Fruit fly (Drosophila melanogaster) whole organism, embryonic: ENCODE results near the gene lap.

Experiments
- Atf3 ChIP-seq: fragments of 200-800 bp; sonication (Bioruptor generic); optimal IDR thresholded peaks from 3 replicates; lab custom pipeline; 2016; ENCODE audit warnings: missing biosample characterization, missing genetic modification characterization
- B-H1 ChIP-seq: fragments of 200-800 bp; sonication (Bioruptor generic); IDR thresholded peaks from 3 replicates; pipeline ENCODE4 v1.3.6; 2022; ENCODE audit warnings: missing biosample characterization, missing genetic modification characterization
- Blimp-1 ChIP-seq: fragments of 200-800 bp; sonication (Bioruptor generic); optimal IDR thresholded peaks from 3 replicates; lab custom pipeline; 2018; ENCODE audit warnings: missing biosample characterization, missing genetic modification characterization, mild to moderate bottlenecking, moderate library complexity, missing genetic modification reagents
- CG10431 ChIP-seq: fragments of 200-800 bp; sonication (Bioruptor generic); optimal IDR thresholded peaks from 3 replicates; lab custom pipeline; 2018; ENCODE audit warnings: missing biosample characterization, mild to moderate bottlenecking, missing genetic modification characterization
- CG13775 ChIP-seq: fragments of 200-800 bp; sonication (Bioruptor generic); optimal IDR thresholded peaks from 3 replicates; lab custom pipeline; 2017; ENCODE audit warnings: missing biosample characterization, mild to moderate bottlenecking, missing genetic modification characterization
- CG15601 ChIP-seq: fragments of 200-800 bp; sonication (Bioruptor generic); optimal IDR thresholded peaks from 3 replicates; lab custom pipeline; 2019; ENCODE audit warnings: missing biosample characterization, mild to moderate bottlenecking, missing genetic modification characterization, moderate library complexity
- CG17829 ChIP-seq: fragments of 200-800 bp; optimal IDR thresholded peaks from 2 replicates; lab custom pipeline; 2019; ENCODE audit warnings: missing biosample characterization, mild to moderate bottlenecking, missing genetic modification characterization, moderate library complexity
- CG18011 ChIP-seq: fragments of 200-800 bp; sonication (Bioruptor generic); optimal IDR thresholded peaks from 2 replicates; lab custom pipeline; 2017; ENCODE audit warnings: missing biosample characterization, missing genetic modification characterization, mild to moderate bottlenecking, moderate library complexity, missing genotype
- CG18476 ChIP-seq: fragments of 200-800 bp; sonication (Bioruptor generic); optimal IDR thresholded peaks from 2 replicates; lab custom pipeline; 2016; ENCODE audit warnings: missing biosample characterization, mild to moderate bottlenecking, missing genetic modification characterization
- CG2202 ChIP-seq: fragments of 200-800 bp; sonication (Bioruptor generic); optimal IDR thresholded peaks from 2 replicates; lab custom pipeline; 2018; ENCODE audit warnings: missing biosample characterization, mild to moderate bottlenecking, missing genetic modification characterization
- CG30020 ChIP-seq: fragments of 200-800 bp; optimal IDR thresholded peaks from 2 replicates; lab custom pipeline; 2019; ENCODE audit warnings: missing biosample characterization, mild to moderate bottlenecking, missing genetic modification characterization, moderate library complexity
- CG32767 ChIP-seq: fragments of 200-800 bp; sonication (Bioruptor generic); IDR thresholded peaks from 2 replicates; pipeline ENCODE4 v1.3.6; 2022; ENCODE audit warnings: missing biosample characterization, missing genetic modification characterization
- CG3847 ChIP-seq: fragments of 200-800 bp; sonication (Bioruptor generic); IDR thresholded peaks from 2 replicates; pipeline ENCODE4 v1.3.6; 2022; ENCODE audit warnings: missing biosample characterization, missing genetic modification characterization
- CG4820 ChIP-seq: fragments of 200-800 bp; sonication (Bioruptor generic); optimal IDR thresholded peaks from 3 replicates; lab custom pipeline; 2016; ENCODE audit warnings: missing biosample characterization, missing genetic modification characterization
- CG6689 ChIP-seq: fragments of 200-800 bp; sonication (Bioruptor generic); IDR thresholded peaks from 2 replicates; pipeline ENCODE4 v1.3.6; 2022; ENCODE audit warnings: missing biosample characterization, missing genetic modification characterization
- CG7372 ChIP-seq: fragments of 200-800 bp; sonication (Bioruptor generic); IDR thresholded peaks from 2 replicates; pipeline ENCODE4 v1.3.6; 2022; ENCODE audit warnings: missing biosample characterization, missing genetic modification characterization
- CG7928 ChIP-seq: fragments of 200-800 bp; sonication (Bioruptor generic); optimal IDR thresholded peaks from 2 replicates; lab custom pipeline; 2017; ENCODE audit warnings: missing biosample characterization, mild to moderate bottlenecking, missing genetic modification characterization
- Doc3 ChIP-seq: fragments of 200-800 bp; sonication (Bioruptor generic); IDR thresholded peaks from 3 replicates; pipeline ENCODE4 v1.3.6; 2022; ENCODE audit warnings: missing biosample characterization, missing genetic modification characterization; ENCODE audit not compliant: partially characterized antibody
- Eip74EF ChIP-seq, 2 experiments: fragments of 200-800 bp in 1 of 2; fragments of >200 bp in 1 of 2; sonication (Bioruptor generic) in 1 of 2; optimal IDR thresholded peaks; 2 replicates each; lab custom pipeline; 2017 to 2019; ENCODE audit warnings: missing biosample characterization in 2 of 2, missing genetic modification characterization in 2 of 2, mild to moderate bottlenecking in 1 of 2, moderate library complexity in 1 of 2
- HLH4C ChIP-seq: fragments of 200-800 bp; sonication (Bioruptor generic); IDR thresholded peaks from 3 replicates; pipeline ENCODE4 v1.3.6; 2022; ENCODE audit warnings: missing biosample characterization, missing genetic modification characterization; ENCODE audit not compliant: partially characterized antibody
- Kr ChIP-seq: fragments of 200-800 bp; sonication (Bioruptor generic); optimal IDR thresholded peaks from 2 replicates; lab custom pipeline; 2017; ENCODE audit warnings: missing biosample characterization, mild to moderate bottlenecking, missing genetic modification characterization
- Mrtf ChIP-seq: fragments of 200-800 bp; sonication (Bioruptor generic); IDR thresholded peaks from 3 replicates; pipeline ENCODE4 v1.3.6; 2022; ENCODE audit warnings: missing biosample characterization, missing genetic modification characterization
- Myb ChIP-seq: fragments of 200-800 bp; sonication (Bioruptor generic); optimal IDR thresholded peaks from 2 replicates; lab custom pipeline; 2016; ENCODE audit warnings: missing biosample characterization, missing genetic modification characterization
- Sry-β ChIP-seq: fragments of 200-800 bp; sonication (Bioruptor generic); optimal IDR thresholded peaks from 2 replicates; lab custom pipeline; 2018; ENCODE audit warnings: missing biosample characterization, mild to moderate bottlenecking, missing genetic modification characterization, moderate library complexity
- Vsx1 ChIP-seq: fragments of 200-800 bp; sonication (Bioruptor generic); optimal IDR thresholded peaks from 2 replicates; lab custom pipeline; 2017; ENCODE audit warnings: missing biosample characterization, mild to moderate bottlenecking, missing genetic modification characterization, missing genetic modification reagents
- ac ChIP-seq: fragments of 200-800 bp; sonication (Bioruptor generic); optimal IDR thresholded peaks from 3 replicates; lab custom pipeline; 2017; ENCODE audit warnings: missing biosample characterization, mild to moderate bottlenecking, missing genetic modification characterization
- aop ChIP-seq: fragments of 200-800 bp; sonication (Bioruptor generic); IDR thresholded peaks from 2 replicates; pipeline ENCODE4 v1.3.6; 2022; ENCODE audit warnings: missing biosample characterization, missing genetic modification characterization
- ash1 ChIP-seq: fragments of 200-800 bp; sonication (Bioruptor generic); optimal IDR thresholded peaks from 2 replicates; lab custom pipeline; 2018; ENCODE audit warnings: missing biosample characterization, mild to moderate bottlenecking, missing genetic modification characterization
- cas ChIP-seq: fragments of 200-800 bp; sonication (Bioruptor generic); IDR thresholded peaks from 2 replicates; pipeline ENCODE4 v1.3.6; 2022; ENCODE audit warnings: missing biosample characterization, missing genetic modification characterization
- dmrt11E ChIP-seq: fragments of 200-800 bp; sonication (Bioruptor generic); optimal IDR thresholded peaks from 3 replicates; lab custom pipeline; 2018; ENCODE audit warnings: missing biosample characterization, mild to moderate bottlenecking, missing genetic modification characterization, moderate library complexity
- fd102C ChIP-seq: fragments of 200-800 bp; sonication (Bioruptor generic); optimal IDR thresholded peaks from 2 replicates; lab custom pipeline; 2018; ENCODE audit warnings: missing biosample characterization, mild to moderate bottlenecking, missing genetic modification characterization, moderate library complexity
- fd3F ChIP-seq: fragments of 200-800 bp; sonication (Bioruptor generic); optimal IDR thresholded peaks from 2 replicates; lab custom pipeline; 2018; ENCODE audit warnings: missing biosample characterization, mild to moderate bottlenecking, missing genetic modification characterization, moderate library complexity
- hkb ChIP-seq, 2 experiments: fragments of 200-800 bp in 1 of 2; fragments of >200 bp in 1 of 2; sonication (Bioruptor generic) in 1 of 2; IDR thresholded peaks in 1 of 2; optimal IDR thresholded peaks in 1 of 2; 2 replicates each; pipeline versions ENCODE4 v1.3.6 to Lab custom; 2017 to 2022; ENCODE audit warnings: missing biosample characterization in 1 of 2, missing genetic modification characterization in 1 of 2
- inv ChIP-seq: fragments of 200-800 bp; sonication (Bioruptor generic); IDR thresholded peaks from 2 replicates; pipeline ENCODE4 v1.3.6; 2022; ENCODE audit warnings: missing biosample characterization, missing genetic modification characterization; ENCODE audit not compliant: partially characterized antibody
- nerfin-2 ChIP-seq: fragments of 200-800 bp; sonication (Bioruptor generic); IDR thresholded peaks from 2 replicates; pipeline ENCODE4 v1.3.6; 2022; ENCODE audit warnings: missing biosample characterization, missing genetic modification characterization; ENCODE audit not compliant: partially characterized antibody
- pita ChIP-seq: fragments of 200-800 bp; sonication (Bioruptor generic); optimal IDR thresholded peaks from 2 replicates; lab custom pipeline; 2017; ENCODE audit warnings: missing biosample characterization, mild to moderate bottlenecking, missing genetic modification characterization
- pum ChIP-seq: fragments of 200-800 bp; sonication (Bioruptor generic); optimal IDR thresholded peaks from 2 replicates; lab custom pipeline; 2016; ENCODE audit warnings: missing biosample characterization, missing genetic modification characterization
- ranshi ChIP-seq: fragments of 200-800 bp; sonication (Bioruptor generic); IDR thresholded peaks from 2 replicates; pipeline ENCODE4 v1.3.6; 2022; ENCODE audit warnings: missing biosample characterization, missing genetic modification characterization
- repo ChIP-seq: fragments of 200-800 bp; sonication (Bioruptor generic); optimal IDR thresholded peaks from 2 replicates; lab custom pipeline; 2016; ENCODE audit warnings: missing biosample characterization, missing genetic modification characterization
- scrt ChIP-seq: fragments of 200-800 bp; sonication (Bioruptor generic); optimal IDR thresholded peaks from 2 replicates; lab custom pipeline; 2018; ENCODE audit warnings: missing biosample characterization, mild to moderate bottlenecking, missing genetic modification characterization, moderate library complexity
- sd ChIP-seq: fragments of 200-800 bp; sonication (Bioruptor generic); optimal IDR thresholded peaks from 3 replicates; lab custom pipeline; 2018; ENCODE audit warnings: missing biosample characterization, mild to moderate bottlenecking, missing genetic modification characterization, moderate library complexity
- so ChIP-seq: fragments of 200-800 bp; sonication (Bioruptor generic); IDR thresholded peaks from 3 replicates; pipeline ENCODE4 v1.3.6; 2022; ENCODE audit warnings: missing biosample characterization, missing genetic modification characterization
- sr ChIP-seq: fragments of 200-800 bp; sonication (Bioruptor generic); IDR thresholded peaks from 3 replicates; pipeline ENCODE4 v1.3.6; 2022; ENCODE audit warnings: missing biosample characterization, missing genetic modification characterization
- stc ChIP-seq: fragments of 200-800 bp; sonication (Bioruptor generic); IDR thresholded peaks from 2 replicates; pipeline ENCODE4 v1.3.6; 2022; ENCODE audit warnings: missing biosample characterization, missing genetic modification characterization
- toy ChIP-seq: fragments of 200-800 bp; sonication (Bioruptor generic); IDR thresholded peaks from 2 replicates; pipeline ENCODE4 v1.3.6; 2022; ENCODE audit warnings: missing biosample characterization, missing genetic modification characterization
- unc-4 ChIP-seq: fragments of 200-800 bp; sonication (Bioruptor generic); IDR thresholded peaks from 2 replicates; pipeline ENCODE4 v1.3.6; 2022; ENCODE audit warnings: missing biosample characterization, missing genetic modification characterization; ENCODE audit not compliant: partially characterized antibody
- vvl ChIP-seq: fragments of 200-800 bp; sonication (Bioruptor generic); IDR thresholded peaks from 2 replicates; pipeline ENCODE4 v1.3.6; 2022; ENCODE audit warnings: missing biosample characterization, missing genetic modification characterization

lap gene

dm6 chr3R:7144245-7144904 is 42.4 kb upstream of the lap start, which contains the start of the genes CG14610 and CG2656 (continued):
- 0 out of 3 replicates have a peak, but pooled peaks have one; percentile 33 for TF ChIP-seq Doc3 (GFP tag; lab: Robert Waterston, UW)
- TF ChIP-seq sr (GFP tag; lab: Robert Waterston, UW) = peak; percentile 23; the same call in 1 of the 3 replicates
- TF ChIP-seq vvl (GFP tag; lab: Robert Waterston, UW) = peak; percentile 93
- peak; percentile 73 for TF ChIP-seq CG17829 (tag; lab: Kevin White, UChicago)
- TF ChIP-seq ac (GFP tag; lab: Kevin White, UChicago) = no peak
- TF ChIP-seq Sry-β = no peak
- TF ChIP-seq CG6689 (GFP tag; lab: Robert Waterston, UW) = 0 out of 2 replicates have a peak, but pooled peaks have one; percentile 28
- no peak for TF ChIP-seq Kr
- no peak for TF ChIP-seq pita
- TF ChIP-seq CG13775 = peak; percentile 43
- peak; percentile 34 for TF ChIP-seq fd3F (GFP tag; lab: Kevin White, UChicago)
- TF ChIP-seq scrt = no peak
- TF ChIP-seq Eip74EF (GFP tag; optimal IDR thresholded peaks at IDR 0.05; lab: Kevin White, UChicago) = no peak
- peak; percentile 37; the same call in 1 of the 2 replicates for TF ChIP-seq inv (GFP tag; lab: Robert Waterston, UW)
- TF ChIP-seq fd102C (GFP tag; lab: Kevin White, UChicago) = no peak
- TF ChIP-seq CG10431 (GFP tag; lab: Kevin White, UChicago) = no peak
- no peak for TF ChIP-seq toy (GFP tag; lab: Robert Waterston, UW)
- peak; percentile 58 for TF ChIP-seq Atf3
- TF ChIP-seq CG2202 (tag; lab: Kevin White, UChicago) = peak; percentile 46
- TF ChIP-seq ash1 (GFP tag; lab: Kevin White, UChicago) = peak; percentile 31
- TF ChIP-seq aop (GFP tag; lab: Robert Waterston, UW) = no peak
- peak; percentile 22; the same call in 1 of the 3 replicates for TF ChIP-seq B-H1
- TF ChIP-seq HLH4C (GFP tag; lab: Robert Waterston, UW) = 0 out of 3 replicates have a peak, but pooled peaks have one; percentile 34
- TF ChIP-seq Myb = peak; percentile 80
- TF ChIP-seq Mrtf = 0 out of 3 replicates have a peak, but pooled peaks have one; percentile 22
- no peak for TF ChIP-seq Vsx1 (GFP tag; lab: Kevin White, UChicago)
- peak; percentile 72 for TF ChIP-seq CG18011 (GFP tag; lab: Kevin White, UChicago)
- 0 out of 2 replicates have a peak, but pooled peaks have one; percentile 36 for TF ChIP-seq cas (GFP tag; lab: Robert Waterston, UW)
- no peak for TF ChIP-seq hkb (optimal IDR thresholded peaks at IDR 0.05; lab: Kevin White, UChicago)
- TF ChIP-seq hkb (GFP tag; IDR thresholded peaks at IDR 0.05; lab: Robert Waterston, UW) = peak; percentile 65
- TF ChIP-seq CG7372 (GFP tag; lab: Robert Waterston, UW) = no peak
- TF ChIP-seq unc-4 (GFP tag; lab: Robert Waterston, UW) = peak; percentile 58
- peak; percentile 48 for TF ChIP-seq CG18476 (GFP tag; lab: Kevin White, UChicago)
- peak; percentile 37 for TF ChIP-seq dmrt11E (tag; lab: Kevin White, UChicago)
- peak; percentile 87 for TF ChIP-seq repo (GFP tag; lab: Kevin White, UChicago)
- 0 out of 2 replicates have a peak, but pooled peaks have one; percentile 50 for TF ChIP-seq ranshi
- TF ChIP-seq CG4820 (GFP tag; lab: Kevin White, UChicago) = peak; percentile 81
- peak; percentile 96 for TF ChIP-seq sd (tag; lab: Kevin White, UChicago)
- peak; percentile 20 for TF ChIP-seq CG7928 (GFP tag; lab: Kevin White, UChicago)
- TF ChIP-seq nerfin-2 (GFP tag; lab: Robert Waterston, UW) = no peak
- TF ChIP-seq stc (GFP tag; lab: Robert Waterston, UW) = peak; percentile 16; the same call in 1 of the 2 replicates
- no peak for TF ChIP-seq so (GFP tag; lab: Robert Waterston, UW)
- no peak for TF ChIP-seq CG32767 (GFP tag; lab: Robert Waterston, UW)
- peak; percentile 94 for TF ChIP-seq CG3847 (GFP tag; lab: Robert Waterston, UW)
- peak; percentile 59 for TF ChIP-seq Blimp-1
- peak; percentile 17 for TF ChIP-seq CG30020 (tag; lab: Kevin White, UChicago)
- TF ChIP-seq CG15601 = no peak
- TF ChIP-seq pum = peak; percentile 88
